Worm (Caenorhabditis elegans) whole organism, L4 larva: Measurements from ENCODE around the gene sta-1.

Source experiments
- ceh-44 ChIP-seq: fragments of 200-800 bp; sonication (Bioruptor generic); IDR thresholded peaks from 2 replicates; pipeline ENCODE4 v1.3.6; 2022; ENCODE audit warnings: missing genetic modification reagents, missing genetic modification characterization, missing compliant biosample characterization
- hlh-30 ChIP-seq: sonication (generic microtip); optimal IDR thresholded peaks from 2 replicates; lab custom pipeline; 2017; ENCODE audit warnings: antibody characterized with exemption, mild to moderate bottlenecking, missing genetic modification characterization, missing compliant biosample characterization; ENCODE audit not compliant: insufficient read depth
- lin-15B ChIP-seq: fragments of 150-350 bp; sonication (generic microtip); optimal IDR thresholded peaks from 3 replicates; lab custom pipeline; 2014; ENCODE audit warnings: missing biosample characterization, missing genetic modification characterization
- mdl-1 ChIP-seq, 2 experiments: fragments of 150-350 bp in 1 of 2; sonication (generic microtip) in 1 of 2; optimal IDR thresholded peaks; 2 replicates each; lab custom pipeline; 2014 to 2017; ENCODE audit warnings: missing biosample characterization in 2 of 2, missing genetic modification characterization in 2 of 2
- nhr-10 ChIP-seq: fragments of 150-350 bp; optimal IDR thresholded peaks from 2 replicates; lab custom pipeline; 2014; ENCODE audit warnings: missing biosample characterization, missing genetic modification characterization
- unc-39 ChIP-seq: sonication (generic microtip); optimal IDR thresholded peaks from 2 replicates; lab custom pipeline; 2017; ENCODE audit warnings: missing biosample characterization, missing genetic modification characterization
- unc-62 ChIP-seq, 3 experiments: fragments of 150-350 bp in 1 of 3; sonication (generic microtip); optimal IDR thresholded peaks in 2 of 3; peaks in 1 of 3; 1 replicate in 1 of 3; 2 replicates in 2 of 3; lab custom pipeline; 2014 to 2017; ENCODE audit warnings: missing biosample characterization in 3 of 3, missing genetic modification characterization in 3 of 3, missing genetic modification reagents in 3 of 3, missing genotype in 1 of 3
- ztf-11 ChIP-seq: fragments of 150-350 bp; optimal IDR thresholded peaks from 2 replicates; lab custom pipeline; 2014; ENCODE audit warnings: missing biosample characterization, missing genetic modification characterization

ce11 chrIV:16659475-16659874 lies 4.6 kb upstream of the sta-1 start:
- TF ChIP-seq mdl-1 (tag; optimal IDR thresholded peaks at IDR 0.05; lab: Kevin White, UChicago) (no peak), nhr-10 (tag; lab: Kevin White, UChicago) (no peak), unc-39 (no peak), ceh-44 (GFP tag; lab: Robert Waterston, UW) (no peak), lin-15B (tag; lab: Kevin White, UChicago) (no peak), ztf-11 (tag; lab: Kevin White, UChicago) (no peak), unc-62 (GFP tag; optimal IDR thresholded peaks at IDR 0.05 in 1 of 2; lab: Kevin White, UChicago) (no peak), unc-62 (tag; optimal IDR thresholded peaks at IDR 0.05; lab: Kevin White, UChicago) (no peak), hlh-30 (peak; percentile 59)
